Worm (Caenorhabditis elegans) whole organism, L4/young adult: ENCODE data around the gene hphd-1.

Source experiments
- W03F9.2 ChIP-seq: fragments of 150-350 bp; optimal IDR thresholded peaks from 2 replicates; lab custom pipeline; 2014; ENCODE audit warnings: missing biosample characterization, missing genetic modification characterization
- him-1 ChIP-seq: sonication (generic microtip); optimal IDR thresholded peaks from 2 replicates; lab custom pipeline; 2016; ENCODE audit warnings: missing genotype, missing genetic modification reagents, missing genetic modification characterization, missing compliant biosample characterization

DNA sequence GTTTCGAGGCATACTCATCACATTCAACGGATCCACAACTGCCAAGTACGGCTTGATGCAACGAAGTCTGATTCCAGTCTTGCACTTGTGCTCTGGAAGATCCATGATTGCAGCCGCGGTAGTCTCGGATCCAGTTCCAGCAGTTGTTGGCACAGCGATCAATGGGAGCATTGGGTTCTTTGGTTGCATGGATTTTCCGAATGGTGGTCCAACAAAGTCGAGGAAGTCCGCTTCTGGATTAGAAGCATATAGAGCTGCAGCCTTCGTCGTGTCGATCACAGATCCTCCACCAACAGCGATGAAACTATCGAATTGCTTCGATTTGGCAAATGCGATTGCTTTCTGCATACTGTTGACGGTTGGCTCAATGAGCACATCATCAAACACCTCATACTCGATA lies 1.0 kb downstream of the hphd-1 start:
- TF ChIP-seq him-1 (tag; lab: Kevin White, UChicago) (no peak), W03F9.2 (tag; lab: Kevin White, UChicago) (no peak)
